Worm (Caenorhabditis elegans): ENCODE measurements around the gene skr-15.

- no peak for TF ChIP-seq unc-86 (tag; optimal IDR thresholded peaks at IDR 0.05)
- TF ChIP-seq ceh-9 (tag; optimal IDR thresholded peaks at IDR 0.05), result no peak
- TF ChIP-seq ceh-30 (tag; optimal IDR thresholded peaks at IDR 0.05), result no peak
- TF ChIP-seq nhr-11 (tag; optimal IDR thresholded peaks at IDR 0.05), result no peak
- no peak for TF ChIP-seq pax-1 (tag; optimal IDR thresholded peaks at IDR 0.05)
- no peak for TF ChIP-seq ref-2 (tag; optimal IDR thresholded peaks at IDR 0.05)
- TF ChIP-seq ahr-1 (tag; optimal IDR thresholded peaks at IDR 0.05), result no peak
Observed at ce11 chrII:3808643-3809042, 15.3 kb upstream of the skr-15 start.

Measured in whole organism, late embryonic.